Fruit fly (Drosophila melanogaster): ENCODE measurements around the gene Mur18B.

DNA sequence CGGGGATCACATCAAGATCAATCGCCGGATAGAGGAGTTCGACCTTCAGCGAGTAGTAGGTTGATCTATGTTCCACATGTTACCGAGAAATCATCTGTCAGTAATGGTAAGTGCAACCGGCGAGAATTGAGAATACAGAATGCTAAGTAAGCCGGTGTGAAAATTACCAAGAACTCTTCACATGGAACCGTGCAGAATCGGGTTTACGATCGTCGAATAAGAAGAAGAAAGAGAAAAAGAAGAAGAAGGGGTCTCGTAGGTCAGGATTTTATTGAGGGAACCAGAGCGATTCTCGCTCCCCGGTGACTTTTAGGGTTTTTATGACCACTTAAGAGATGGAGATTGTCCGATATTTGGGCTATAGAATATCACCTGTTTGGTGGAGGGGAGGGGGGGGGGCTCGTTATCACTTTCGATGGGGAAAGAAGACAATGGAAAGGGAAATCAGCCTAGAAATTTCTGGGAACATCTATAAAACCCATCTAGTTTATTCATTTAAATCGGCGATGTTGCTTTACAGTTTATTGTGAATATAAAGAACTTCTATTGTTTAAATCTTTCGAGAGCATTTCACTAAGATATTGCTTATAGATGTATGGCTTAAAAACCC is 8.0 kb downstream of the Mur18B start:
- TF ChIP-seq CrebA (GFP tag; optimal IDR thresholded peaks at IDR 0.05; ENCODE audit: borderline replicate concordance) (no peak), pan (optimal IDR thresholded peaks at IDR 0.05) (no peak), Vsx2 (GFP tag; optimal IDR thresholded peaks at IDR 0.05; ENCODE audit: partially characterized antibody) (no peak), Hr78 (GFP tag; optimal IDR thresholded peaks at IDR 0.05) (no peak), h (GFP tag; optimal IDR thresholded peaks at IDR 0.05) (no peak)

Data from whole organism, wandering third instar larva.